Fruit fly (Drosophila melanogaster) whole organism, embryonic: ENCODE results near the gene Vm26Ac.

ENCODE experiments used
- Bteb2 ChIP-seq: fragments of 200-800 bp; sonication (Bioruptor generic); optimal IDR thresholded peaks from 2 replicates; lab custom pipeline; 2016; ENCODE audit warnings: missing biosample characterization, missing genetic modification characterization
- CG10462 ChIP-seq: fragments of 200-800 bp; sonication (Bioruptor generic); optimal IDR thresholded peaks from 2 replicates; lab custom pipeline; 2016; ENCODE audit warnings: missing biosample characterization, missing genetic modification characterization
- CG10543 ChIP-seq: fragments of 200-800 bp; sonication (Bioruptor generic); optimal IDR thresholded peaks from 3 replicates; lab custom pipeline; 2017; ENCODE audit warnings: missing biosample characterization, mild to moderate bottlenecking, missing genetic modification characterization, moderate library complexity
- CG12071 ChIP-seq: fragments of 200-800 bp; sonication (Bioruptor generic); optimal IDR thresholded peaks from 3 replicates; lab custom pipeline; 2018; ENCODE audit warnings: missing biosample characterization, mild to moderate bottlenecking, missing genetic modification characterization
- CG12104 ChIP-seq: fragments of 200-800 bp; sonication (Bioruptor generic); optimal IDR thresholded peaks from 3 replicates; lab custom pipeline; 2016; ENCODE audit warnings: missing biosample characterization, missing genetic modification characterization
- CG12236 ChIP-seq: fragments of 200-800 bp; sonication (Bioruptor generic); optimal IDR thresholded peaks from 2 replicates; lab custom pipeline; 2016; ENCODE audit warnings: missing biosample characterization, missing genetic modification characterization
- CG13287 ChIP-seq: fragments of 200-800 bp; sonication (Bioruptor generic); IDR thresholded peaks from 2 replicates; pipeline ENCODE4 v1.3.6; 2022; ENCODE audit warnings: missing biosample characterization, missing genetic modification characterization; ENCODE audit not compliant: partially characterized antibody
- CG14014 ChIP-seq: fragments of 200-800 bp; sonication (Bioruptor generic); IDR thresholded peaks from 2 replicates; pipeline ENCODE4 v1.3.6; 2022; ENCODE audit warnings: missing biosample characterization, missing genetic modification characterization
- CG15073 ChIP-seq: fragments of 200-800 bp; sonication (Bioruptor generic); optimal IDR thresholded peaks from 2 replicates; lab custom pipeline; 2016; ENCODE audit warnings: missing biosample characterization, missing genetic modification characterization
- CG15269 ChIP-seq: fragments of 200-800 bp; sonication (Bioruptor generic); optimal IDR thresholded peaks from 2 replicates; lab custom pipeline; 2018; ENCODE audit warnings: missing biosample characterization, mild to moderate bottlenecking, missing genetic modification characterization, moderate library complexity
- CG17186 ChIP-seq: fragments of 200-800 bp; sonication (Bioruptor generic); optimal IDR thresholded peaks from 3 replicates; lab custom pipeline; 2017; ENCODE audit warnings: missing biosample characterization, missing genetic modification reagents, missing genetic modification characterization
- CG17361 ChIP-seq: fragments of 200-800 bp; sonication (Bioruptor generic); IDR thresholded peaks from 3 replicates; pipeline ENCODE4 v1.3.6; 2022; ENCODE audit warnings: missing biosample characterization, missing genetic modification characterization
- CG18262 ChIP-seq: fragments of 200-800 bp; optimal IDR thresholded peaks from 3 replicates; lab custom pipeline; 2019; ENCODE audit warnings: missing biosample characterization, mild to moderate bottlenecking, missing genetic modification characterization, moderate library complexity
- CG18476 ChIP-seq: fragments of 200-800 bp; sonication (Bioruptor generic); optimal IDR thresholded peaks from 2 replicates; lab custom pipeline; 2016; ENCODE audit warnings: missing biosample characterization, mild to moderate bottlenecking, missing genetic modification characterization
- CG32767 ChIP-seq: fragments of 200-800 bp; sonication (Bioruptor generic); IDR thresholded peaks from 2 replicates; pipeline ENCODE4 v1.3.6; 2022; ENCODE audit warnings: missing biosample characterization, missing genetic modification characterization
- CG34376 ChIP-seq: fragments of 200-800 bp; sonication (Bioruptor generic); optimal IDR thresholded peaks from 2 replicates; lab custom pipeline; 2018; ENCODE audit warnings: missing biosample characterization, mild to moderate bottlenecking, missing genetic modification characterization
- CG3995 ChIP-seq: fragments of 200-800 bp; sonication (Bioruptor generic); optimal IDR thresholded peaks from 3 replicates; lab custom pipeline; 2016; ENCODE audit warnings: missing biosample characterization, missing genetic modification characterization
- CG4854 ChIP-seq: fragments of 200-800 bp; sonication (Bioruptor generic); optimal IDR thresholded peaks from 2 replicates; lab custom pipeline; 2016; ENCODE audit warnings: missing biosample characterization, missing genetic modification characterization, inconsistent platforms
- CG8290 ChIP-seq, 3 experiments: fragments of 200-800 bp; sonication (Bioruptor generic); optimal IDR thresholded peaks; 2 replicates each; lab custom pipeline; 2016 to 2019; ENCODE audit warnings: missing biosample characterization in 3 of 3, missing genetic modification characterization in 3 of 3, mild to moderate bottlenecking in 2 of 3, moderate library complexity in 1 of 3
- CG8388 ChIP-seq: fragments of 200-800 bp; sonication (Bioruptor generic); optimal IDR thresholded peaks from 2 replicates; lab custom pipeline; 2019; ENCODE audit warnings: missing biosample characterization, mild to moderate bottlenecking, missing genetic modification characterization, moderate library complexity
- Chrac-16 ChIP-seq: fragments of 200-800 bp; sonication (Bioruptor generic); optimal IDR thresholded peaks from 3 replicates; lab custom pipeline; 2016; ENCODE audit warnings: missing biosample characterization, missing genetic modification characterization
- Doc3 ChIP-seq: fragments of 200-800 bp; sonication (Bioruptor generic); IDR thresholded peaks from 3 replicates; pipeline ENCODE4 v1.3.6; 2022; ENCODE audit warnings: missing biosample characterization, missing genetic modification characterization; ENCODE audit not compliant: partially characterized antibody
- ERR ChIP-seq: fragments of 200-800 bp; sonication (Bioruptor generic); optimal IDR thresholded peaks from 2 replicates; lab custom pipeline; 2016; ENCODE audit warnings: missing biosample characterization, missing genetic modification characterization
- HLHmδ ChIP-seq: fragments of 200-800 bp; sonication (Bioruptor generic); optimal IDR thresholded peaks from 2 replicates; lab custom pipeline; 2018; ENCODE audit warnings: missing biosample characterization, mild to moderate bottlenecking, missing genetic modification characterization, moderate library complexity
- Hr39 ChIP-seq: fragments of >200 bp; optimal IDR thresholded peaks from 2 replicates; lab custom pipeline; 2017
- Scr ChIP-seq: fragments of 200-800 bp; sonication (Bioruptor generic); IDR thresholded peaks from 2 replicates; pipeline ENCODE4 v1.3.6; 2022; ENCODE audit warnings: missing biosample characterization, missing genetic modification characterization; ENCODE audit not compliant: partially characterized antibody
- abd-A ChIP-seq: fragments of 200-800 bp; sonication (Bioruptor generic); optimal IDR thresholded peaks from 3 replicates; lab custom pipeline; 2019; ENCODE audit warnings: missing biosample characterization, mild to moderate bottlenecking, missing genetic modification characterization, moderate library complexity
- ash1 ChIP-seq: fragments of 200-800 bp; sonication (Bioruptor generic); optimal IDR thresholded peaks from 2 replicates; lab custom pipeline; 2018; ENCODE audit warnings: missing biosample characterization, mild to moderate bottlenecking, missing genetic modification characterization
- az2 ChIP-seq: fragments of 200-800 bp; sonication (Bioruptor generic); optimal IDR thresholded peaks from 3 replicates; lab custom pipeline; 2016; ENCODE audit warnings: missing biosample characterization, missing genetic modification characterization
- bab2 ChIP-seq: fragments of 200-800 bp; sonication (Bioruptor generic); optimal IDR thresholded peaks from 2 replicates; lab custom pipeline; 2016; ENCODE audit warnings: missing biosample characterization, missing genetic modification characterization
- bbx ChIP-seq: fragments of 200-800 bp; sonication (Bioruptor generic); IDR thresholded peaks from 2 replicates; pipeline ENCODE4 v1.3.6; 2022; ENCODE audit warnings: missing biosample characterization, missing genetic modification characterization; ENCODE audit not compliant: partially characterized antibody
- cg ChIP-seq: fragments of 200-800 bp; sonication (Bioruptor generic); optimal IDR thresholded peaks from 3 replicates; lab custom pipeline; 2019; ENCODE audit warnings: missing biosample characterization, mild to moderate bottlenecking, missing genetic modification characterization, moderate library complexity
- croc ChIP-seq: fragments of 200-800 bp; sonication (Bioruptor generic); conservative IDR thresholded peaks from 3 replicates; pipeline ENCODE4 v1.3.6; 2022; ENCODE audit warnings: missing biosample characterization, missing genetic modification characterization
- dan ChIP-seq: fragments of 200-800 bp; sonication (Bioruptor generic); IDR thresholded peaks from 2 replicates; pipeline ENCODE4 v1.3.6; 2022; ENCODE audit warnings: missing biosample characterization, missing genetic modification characterization
- ftz-f1 ChIP-seq: fragments of 200-800 bp; sonication (Bioruptor generic); optimal IDR thresholded peaks from 2 replicates; lab custom pipeline; 2016; ENCODE audit warnings: missing biosample characterization, missing genetic modification characterization
- fu2 ChIP-seq: fragments of 200-800 bp; sonication (Bioruptor generic); optimal IDR thresholded peaks from 2 replicates; lab custom pipeline; 2016; ENCODE audit warnings: missing biosample characterization, missing genetic modification characterization
- grn ChIP-seq: fragments of 200-800 bp; sonication (Bioruptor generic); optimal IDR thresholded peaks from 3 replicates; lab custom pipeline; 2017; ENCODE audit warnings: missing biosample characterization, missing genetic modification characterization
- gro ChIP-seq: fragments of 200-800 bp; sonication (Bioruptor generic); optimal IDR thresholded peaks from 2 replicates; lab custom pipeline; 2016; ENCODE audit warnings: missing biosample characterization, missing genetic modification characterization
- mirr ChIP-seq: fragments of 200-800 bp; sonication (Bioruptor generic); optimal IDR thresholded peaks from 3 replicates; lab custom pipeline; 2018; ENCODE audit warnings: missing biosample characterization, mild to moderate bottlenecking, missing genetic modification characterization
- nau ChIP-seq: fragments of 200-800 bp; sonication (Bioruptor generic); optimal IDR thresholded peaks from 3 replicates; lab custom pipeline; 2017; ENCODE audit warnings: missing biosample characterization, mild to moderate bottlenecking, missing genetic modification characterization, missing genetic modification reagents
- onecut ChIP-seq: fragments of 200-800 bp; sonication (Bioruptor generic); IDR thresholded peaks from 2 replicates; pipeline ENCODE4 v1.3.6; 2022; ENCODE audit warnings: missing biosample characterization, missing genetic modification characterization
- pfk ChIP-seq: fragments of 200-800 bp; sonication (Bioruptor generic); optimal IDR thresholded peaks from 2 replicates; lab custom pipeline; 2018; ENCODE audit warnings: missing biosample characterization, mild to moderate bottlenecking, missing genetic modification characterization, moderate library complexity
- psq ChIP-seq: fragments of 200-800 bp; sonication (Bioruptor generic); optimal IDR thresholded peaks from 2 replicates; lab custom pipeline; 2017; ENCODE audit warnings: missing biosample characterization, missing genetic modification characterization
- row ChIP-seq: fragments of 200-800 bp; sonication (Bioruptor generic); IDR thresholded peaks from 3 replicates; pipeline ENCODE4 v1.3.6; 2022; ENCODE audit warnings: missing biosample characterization, missing genetic modification characterization
- sim ChIP-seq: fragments of 200-800 bp; sonication (Bioruptor generic); IDR thresholded peaks from 2 replicates; pipeline ENCODE4 v1.3.6; 2022; ENCODE audit warnings: missing biosample characterization, missing genetic modification characterization
- sug ChIP-seq: fragments of 200-800 bp; optimal IDR thresholded peaks from 2 replicates; lab custom pipeline; 2019; ENCODE audit warnings: missing biosample characterization, mild to moderate bottlenecking, missing genetic modification characterization, moderate library complexity
- unpg ChIP-seq: fragments of 200-800 bp; sonication (Bioruptor generic); optimal IDR thresholded peaks from 3 replicates; lab custom pipeline; 2018; ENCODE audit warnings: missing biosample characterization, mild to moderate bottlenecking, missing genetic modification characterization, moderate library complexity
- wdn ChIP-seq: fragments of 200-800 bp; sonication (Bioruptor generic); IDR thresholded peaks from 2 replicates; pipeline ENCODE4 v1.3.6; 2022; ENCODE audit warnings: missing biosample characterization, missing genetic modification characterization
- zfh2 ChIP-seq: fragments of 200-800 bp; sonication (Bioruptor generic); optimal IDR thresholded peaks from 2 replicates; lab custom pipeline; 2016; ENCODE audit warnings: missing biosample characterization, missing genetic modification characterization

Vm26Ac gene

DNA sequence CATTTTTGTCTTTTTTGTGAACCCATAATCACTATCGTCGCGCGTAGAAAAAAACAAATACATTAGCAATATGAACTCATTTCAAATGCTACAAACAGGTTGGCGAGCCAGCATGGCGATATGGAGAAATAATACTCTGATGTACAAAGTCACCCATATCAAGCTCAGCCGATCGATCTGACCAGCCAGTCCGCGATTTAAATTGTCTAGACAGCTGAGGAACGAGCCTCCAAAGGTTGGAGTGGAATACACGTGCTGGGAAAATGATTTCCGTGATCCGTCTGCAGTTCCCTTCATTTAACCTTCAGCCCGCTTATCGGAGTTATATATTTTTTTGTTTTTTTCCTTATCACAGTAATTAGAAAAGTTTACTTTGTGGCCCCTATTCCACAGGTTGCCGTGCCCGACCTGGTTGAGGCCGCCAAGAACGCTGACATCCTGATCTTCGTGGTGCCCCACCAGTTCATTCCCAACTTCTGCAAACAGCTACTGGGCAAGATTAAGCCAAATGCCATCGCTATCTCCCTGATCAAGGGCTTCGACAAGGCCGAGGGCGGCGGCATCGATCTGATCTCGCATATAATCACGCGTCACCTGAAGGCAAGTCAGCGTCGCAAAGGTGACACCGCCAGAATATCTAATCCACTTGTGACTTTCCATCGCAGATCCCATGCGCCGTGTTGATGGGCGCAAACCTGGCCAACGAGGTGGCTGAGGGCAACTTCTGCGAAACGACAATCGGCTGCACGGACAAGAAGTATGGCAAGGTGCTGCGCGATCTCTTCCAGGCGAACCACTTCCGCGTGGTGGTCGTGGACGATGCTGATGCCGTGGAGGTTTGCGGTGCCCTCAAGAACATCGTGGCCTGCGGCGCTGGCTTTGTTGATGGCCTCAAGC lies 12.5 kb downstream of the Vm26Ac start (continued):
- TF ChIP-seq fu2 (GFP tag; lab: Kevin White, UChicago) (no peak), ftz-f1 (GFP tag; lab: Kevin White, UChicago) (peak; percentile 81), bbx (GFP tag; lab: Robert Waterston, UW) (no peak), CG3995 (GFP tag; lab: Kevin White, UChicago) (no peak), CG13287 (GFP tag; lab: Robert Waterston, UW) (no peak), onecut (GFP tag; lab: Robert Waterston, UW) (no peak; the same call in 1 of the 2 replicates), mirr (GFP tag; lab: Kevin White, UChicago) (peak; percentile 44), CG10543 (no peak), bab2 (GFP tag; lab: Kevin White, UChicago) (no peak), row (no peak), CG12104 (GFP tag; lab: Kevin White, UChicago) (no peak), CG8290 (GFP tag; optimal IDR thresholded peaks at IDR 0.05; lab: Kevin White, UChicago) (no peak), CG8290 (tag; optimal IDR thresholded peaks at IDR 0.05; lab: Kevin White, UChicago) (peak in 1 of 2 experiments; percentile 54), Doc3 (no peak), CG8388 (no peak), Bteb2 (GFP tag; lab: Kevin White, UChicago) (no peak), zfh2 (GFP tag; lab: Kevin White, UChicago) (no peak), CG12071 (GFP tag; lab: Kevin White, UChicago) (no peak), HLHmδ (GFP tag; lab: Kevin White, UChicago) (no peak), CG17361 (GFP tag; lab: Robert Waterston, UW) (no peak), psq (no peak), pfk (GFP tag; lab: Kevin White, UChicago) (no peak), CG10462 (GFP tag; lab: Kevin White, UChicago) (no peak), dan (no peak), Scr (GFP tag; lab: Robert Waterston, UW) (no peak), CG34376 (GFP tag; lab: Kevin White, UChicago) (peak; percentile 46), CG18476 (GFP tag; lab: Kevin White, UChicago) (no peak), CG4854 (GFP tag; lab: Kevin White, UChicago) (no peak), CG18262 (no peak), sim (no peak), ash1 (no peak), abd-A (no peak), CG15269 (tag; lab: Kevin White, UChicago) (no peak), nau (GFP tag; lab: Kevin White, UChicago) (no peak), unpg (no peak), croc (GFP tag; lab: Robert Waterston, UW) (no peak), Hr39 (lab: Kevin White, UChicago) (no peak), CG15073 (GFP tag; lab: Kevin White, UChicago) (no peak), CG14014 (no peak; the same call in 1 of the 2 replicates), cg (GFP tag; lab: Kevin White, UChicago) (no peak), CG12236 (GFP tag; lab: Kevin White, UChicago) (no peak), CG32767 (GFP tag; lab: Robert Waterston, UW) (no peak), grn (peak; percentile 88), sug (tag; lab: Kevin White, UChicago) (peak; percentile 73), Chrac-16 (no peak), wdn (GFP tag; lab: Robert Waterston, UW) (no peak), az2 (GFP tag; lab: Kevin White, UChicago) (no peak), CG17186 (no peak), gro (GFP tag; lab: Kevin White, UChicago) (no peak), ERR (GFP tag; lab: Kevin White, UChicago) (peak; percentile 94)
